Fruit fly (Drosophila melanogaster) whole organism, adult: Measurements from ENCODE around the gene CG8176.

Source experiments
- CG7045 ChIP-seq: fragments of 200-800 bp; sonication (Bioruptor generic); optimal IDR thresholded peaks from 2 replicates; lab custom pipeline; 2017; ENCODE audit warnings: missing biosample characterization, mild to moderate bottlenecking, missing genetic modification characterization
- pad ChIP-seq: fragments of 200-800 bp; sonication (Bioruptor generic); optimal IDR thresholded peaks from 3 replicates; lab custom pipeline; 2017; ENCODE audit warnings: missing biosample characterization, missing genetic modification characterization, mild to moderate bottlenecking, moderate library complexity, missing genetic modification reagents

- TF ChIP-seq pad (GFP tag; lab: Kevin White, UChicago), result no peak
- no peak for TF ChIP-seq CG7045
Observed at dm6 chr3R:9546808-9547381, 31.1 kb downstream of the CG8176 start.
